Fruit fly (Drosophila melanogaster): ENCODE results near the gene FucTB.

dm6 chr2L:9400153-9400552 lies 30.7 kb downstream of the FucTB start:
- TF ChIP-seq fd64A (GFP tag; optimal IDR thresholded peaks at IDR 0.05) (no peak), CG5180 (GFP tag; optimal IDR thresholded peaks at IDR 0.05) (no peak), ttk (GFP tag; IDR thresholded peaks at IDR 0.05) (0 out of 2 replicates have a peak, but pooled peaks have one; percentile 17), zfh2 (GFP tag; optimal IDR thresholded peaks at IDR 0.05) (no peak), CG1647 (GFP tag; optimal IDR thresholded peaks at IDR 0.05) (no peak), Antp (GFP tag; optimal IDR thresholded peaks at IDR 0.05) (no peak), CG34422 (GFP tag; IDR thresholded peaks at IDR 0.05) (no peak), dmrt99B (tag; optimal IDR thresholded peaks at IDR 0.05) (peak; percentile 36)
